Worm (Caenorhabditis elegans) whole organism, late embryonic: Measurements from ENCODE around the gene swt-3.

ENCODE experiments used
- hlh-30 ChIP-seq: sonication (generic microtip); optimal IDR thresholded peaks from 2 replicates; lab custom pipeline; 2017; ENCODE audit warnings: antibody characterized with exemption, missing genetic modification characterization, missing compliant biosample characterization; ENCODE audit not compliant: insufficient read depth
- mec-3 ChIP-seq: sonication (generic microtip); optimal IDR thresholded peaks from 2 replicates; lab custom pipeline; 2016; ENCODE audit warnings: borderline replicate concordance, missing genetic modification characterization, missing compliant biosample characterization

DNA sequence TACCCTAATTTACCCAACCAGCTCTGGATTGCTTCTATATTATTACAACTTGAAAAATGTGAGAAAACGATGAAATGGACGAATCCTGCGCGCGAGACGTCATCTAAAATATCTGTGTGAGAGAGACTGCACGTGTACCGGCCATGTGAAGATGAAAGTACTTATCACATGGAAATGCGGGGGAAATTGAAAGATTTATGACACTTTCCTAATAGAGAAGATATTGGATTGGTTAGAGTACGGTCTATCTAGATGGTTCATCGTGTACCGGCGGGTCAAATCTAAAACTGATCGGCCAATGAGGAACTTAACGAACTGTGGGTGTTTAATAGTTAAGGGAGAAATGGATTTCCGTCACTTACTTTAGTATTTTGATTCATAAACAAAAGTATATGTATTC is 1.5 kb upstream of the swt-3 start:
- TF ChIP-seq hlh-30 (tag; lab: Kevin White, UChicago) (no peak), mec-3 (tag; lab: Kevin White, UChicago) (no peak)
